Worm (Caenorhabditis elegans): ENCODE results near the gene nmat-1.

DNA sequence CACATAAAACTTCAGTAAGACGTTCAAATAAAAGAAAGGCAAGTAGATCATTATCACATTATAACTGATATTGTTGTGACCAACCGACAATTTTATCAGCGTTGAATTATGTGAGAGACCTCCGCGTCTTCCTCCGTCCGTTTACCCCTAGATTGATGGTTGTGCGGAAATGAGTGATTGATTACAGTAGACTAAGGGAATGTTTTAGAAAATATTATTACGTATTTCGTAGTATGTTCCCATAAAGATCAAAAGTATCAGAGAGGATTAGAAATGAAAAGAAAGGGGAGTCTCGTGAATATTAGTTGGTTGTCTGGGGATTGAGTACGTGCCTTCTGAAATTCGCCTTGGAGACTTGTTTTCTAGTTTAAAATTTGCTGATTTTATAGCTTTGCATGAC, 20.9 kb upstream of the nmat-1 start:
- TF ChIP-seq K09A11.1 (tag; optimal IDR thresholded peaks at IDR 0.05; ENCODE audit: insufficient read depth) (no peak), gmeb-2 (tag; optimal IDR thresholded peaks at IDR 0.05) (no peak), pqm-1 (tag; optimal IDR thresholded peaks at IDR 0.05) (no peak), ceh-31 (tag; optimal IDR thresholded peaks at IDR 0.05) (no peak), fkh-6 (tag; optimal IDR thresholded peaks at IDR 0.05) (no peak)
